Worm (Caenorhabditis elegans) whole organism, L2 larva: Measurements from ENCODE around the gene cav-2.

Experiments used
- C34F6.9 ChIP-seq: fragments of 150-350 bp; optimal IDR thresholded peaks from 2 replicates; lab custom pipeline; 2014; ENCODE audit warnings: missing biosample characterization, missing genetic modification characterization
- F13H6.1 ChIP-seq: sonication (generic microtip); optimal IDR thresholded peaks from 2 replicates; lab custom pipeline; 2016; ENCODE audit warnings: missing genetic modification characterization, missing compliant biosample characterization
- Y55F3AM.14 ChIP-seq: fragments of 200-800 bp; sonication (Bioruptor generic); optimal IDR thresholded peaks from 2 replicates; lab custom pipeline; 2018; ENCODE audit warnings: mild to moderate bottlenecking, missing genetic modification characterization, missing compliant biosample characterization
- ZK546.5 ChIP-seq: sonication (generic microtip); optimal IDR thresholded peaks from 2 replicates; lab custom pipeline; 2017; ENCODE audit warnings: missing biosample characterization, missing genetic modification characterization
- alr-1 ChIP-seq: fragments of 150-350 bp; optimal IDR thresholded peaks from 2 replicates; lab custom pipeline; 2014; ENCODE audit warnings: missing biosample characterization, missing genetic modification characterization
- ama-1 ChIP-seq: fragments of 150-350 bp; optimal IDR thresholded peaks from 2 replicates; lab custom pipeline; 2018; ENCODE audit warnings: inconsistent platforms
- blmp-1 ChIP-seq: sonication (generic microtip); optimal IDR thresholded peaks from 2 replicates; lab custom pipeline; 2017; ENCODE audit warnings: missing genetic modification characterization, mild to moderate bottlenecking, missing compliant biosample characterization, antibody characterized with exemption, moderate library complexity; ENCODE audit not compliant: insufficient read depth
- ceh-82 ChIP-seq: fragments of 150-350 bp; optimal IDR thresholded peaks from 2 replicates; lab custom pipeline; 2014; ENCODE audit warnings: missing biosample characterization, missing genetic modification characterization
- crh-2 ChIP-seq: sonication (generic microtip); optimal IDR thresholded peaks from 2 replicates; lab custom pipeline; 2017; ENCODE audit warnings: missing biosample characterization, missing genetic modification characterization
- dmd-4 ChIP-seq: sonication (generic microtip); optimal IDR thresholded peaks from 2 replicates; lab custom pipeline; 2017; ENCODE audit warnings: missing biosample characterization, missing genetic modification characterization
- elt-3 ChIP-seq: sonication (generic microtip); optimal IDR thresholded peaks from 2 replicates; lab custom pipeline; 2017; ENCODE audit warnings: missing biosample characterization, missing genetic modification characterization
- fos-1 ChIP-seq: fragments of 150-350 bp; optimal IDR thresholded peaks from 2 replicates; lab custom pipeline; 2014; ENCODE audit warnings: missing biosample characterization, missing genetic modification characterization
- lin-11 ChIP-seq: fragments of 150-350 bp; sonication (generic microtip); optimal IDR thresholded peaks from 2 replicates; lab custom pipeline; 2014; ENCODE audit warnings: missing biosample characterization, missing genetic modification characterization, inconsistent platforms, mixed read lengths
- lin-13 ChIP-seq: fragments of 150-350 bp; optimal IDR thresholded peaks from 2 replicates; lab custom pipeline; 2014; ENCODE audit warnings: missing biosample characterization, missing genetic modification reagents, missing genetic modification characterization
- lin-39 ChIP-seq: fragments of 150-350 bp; optimal IDR thresholded peaks from 2 replicates; lab custom pipeline; 2014; ENCODE audit warnings: missing biosample characterization, missing genetic modification reagents, missing genetic modification characterization
- lsy-2 ChIP-seq, 2 experiments: fragments of 150-350 bp in 1 of 2; sonication (generic microtip) in 1 of 2; optimal IDR thresholded peaks; 2 replicates each; lab custom pipeline; 2014 to 2017; ENCODE audit warnings: missing biosample characterization in 2 of 2, missing genetic modification characterization in 2 of 2
- mbf-1 ChIP-seq: sonication (generic microtip); optimal IDR thresholded peaks from 2 replicates; lab custom pipeline; 2017; ENCODE audit warnings: missing biosample characterization, missing genetic modification characterization
- mdl-1 ChIP-seq, 2 experiments: fragments of 150-350 bp in 1 of 2; sonication (generic microtip) in 1 of 2; optimal IDR thresholded peaks; 2 replicates each; lab custom pipeline; 2017; ENCODE audit warnings: missing biosample characterization in 2 of 2, missing genetic modification characterization in 2 of 2
- nhr-10 ChIP-seq: sonication (generic microtip); optimal IDR thresholded peaks from 2 replicates; lab custom pipeline; 2017; ENCODE audit warnings: missing biosample characterization, missing genetic modification characterization
- nhr-11 ChIP-seq: fragments of 150-350 bp; optimal IDR thresholded peaks from 2 replicates; lab custom pipeline; 2014; ENCODE audit warnings: missing biosample characterization, missing genetic modification characterization
- nhr-12 ChIP-seq: fragments of 150-350 bp; optimal IDR thresholded peaks from 2 replicates; lab custom pipeline; 2014; ENCODE audit warnings: missing biosample characterization, missing genetic modification characterization
- nhr-21 ChIP-seq: fragments of 150-350 bp; optimal IDR thresholded peaks from 2 replicates; lab custom pipeline; 2014; ENCODE audit warnings: missing biosample characterization, missing genetic modification characterization
- nhr-23 ChIP-seq: fragments of 150-350 bp; optimal IDR thresholded peaks from 2 replicates; lab custom pipeline; 2014; ENCODE audit warnings: missing biosample characterization, missing genetic modification reagents, missing genetic modification characterization
- nhr-237 ChIP-seq: fragments of 150-350 bp; optimal IDR thresholded peaks from 2 replicates; lab custom pipeline; 2014; ENCODE audit warnings: missing biosample characterization, missing genetic modification characterization
- nhr-25 ChIP-seq: fragments of 150-350 bp; sonication (generic microtip); optimal IDR thresholded peaks from 3 replicates; lab custom pipeline; 2014; ENCODE audit warnings: missing biosample characterization, missing genetic modification characterization
- nhr-6 ChIP-seq: fragments of 150-350 bp; optimal IDR thresholded peaks from 2 replicates; lab custom pipeline; 2014; ENCODE audit warnings: missing biosample characterization, missing genetic modification characterization
- nhr-77 ChIP-seq: fragments of 150-350 bp; optimal IDR thresholded peaks from 2 replicates; lab custom pipeline; 2014; ENCODE audit warnings: missing biosample characterization, missing genetic modification characterization
- peb-1 ChIP-seq: fragments of 150-350 bp; optimal IDR thresholded peaks from 2 replicates; lab custom pipeline; 2014; ENCODE audit warnings: missing biosample characterization, missing genetic modification characterization
- sem-4 ChIP-seq: fragments of 150-350 bp; optimal IDR thresholded peaks from 2 replicates; lab custom pipeline; 2014; ENCODE audit warnings: missing biosample characterization, missing genetic modification reagents, missing genetic modification characterization
- skn-1 ChIP-seq: sonication (generic microtip); optimal IDR thresholded peaks from 2 replicates; lab custom pipeline; 2017; ENCODE audit warnings: missing biosample characterization, missing genetic modification characterization
- sma-9 ChIP-seq, 2 experiments: fragments of 150-350 bp in 1 of 2; sonication (generic microtip) in 1 of 2; optimal IDR thresholded peaks; 2 replicates each; lab custom pipeline; 2014 to 2016; ENCODE audit warnings: missing genetic modification characterization in 2 of 2, mild to moderate bottlenecking in 1 of 2, missing biosample characterization in 1 of 2, missing compliant biosample characterization in 1 of 2, missing genetic modification reagents in 1 of 2, moderate library complexity in 1 of 2
- snpc-4 ChIP-seq: fragments of 150-350 bp; optimal IDR thresholded peaks from 2 replicates; lab custom pipeline; 2014; ENCODE audit warnings: missing biosample characterization, missing genetic modification characterization
- unc-55 ChIP-seq: fragments of 150-350 bp; sonication (generic microtip); optimal IDR thresholded peaks from 3 replicates; lab custom pipeline; 2014; ENCODE audit warnings: missing biosample characterization, missing genetic modification reagents, missing genetic modification characterization
- unc-62 ChIP-seq: fragments of 150-350 bp; optimal IDR thresholded peaks from 2 replicates; lab custom pipeline; 2014; ENCODE audit warnings: missing biosample characterization, missing genetic modification reagents, missing genetic modification characterization
- zag-1 ChIP-seq: fragments of 150-350 bp; optimal IDR thresholded peaks from 2 replicates; lab custom pipeline; 2014; ENCODE audit warnings: missing biosample characterization, missing genetic modification characterization
- ztf-1 ChIP-seq: fragments of 200-800 bp; sonication (Bioruptor generic); conservative IDR thresholded peaks from 2 replicates; pipeline ENCODE4 v1.3.6; 2022; ENCODE audit warnings: missing genetic modification characterization, missing compliant biosample characterization
- ztf-11 ChIP-seq: sonication (generic microtip); optimal IDR thresholded peaks from 2 replicates; lab custom pipeline; 2017; ENCODE audit warnings: missing biosample characterization, missing genetic modification characterization
- ztf-4 ChIP-seq: fragments of 150-350 bp; optimal IDR thresholded peaks from 2 replicates; lab custom pipeline; 2014; ENCODE audit warnings: missing biosample characterization, missing genetic modification characterization

cav-2 gene

ce11 chrV:13580696-13581095 is 23.8 kb downstream of the cav-2 start, which contains the start of gene C50B8.5:
C50B8.5 (plus strand) TSS chrV:13580968.
- TF ChIP-seq fos-1 (tag; lab: Kevin White, UChicago) = peak; percentile 74
- TF ChIP-seq skn-1 (tag; lab: Kevin White, UChicago) = no peak
- peak; percentile 15 for TF ChIP-seq F13H6.1 (tag; lab: Kevin White, UChicago)

DNA sequence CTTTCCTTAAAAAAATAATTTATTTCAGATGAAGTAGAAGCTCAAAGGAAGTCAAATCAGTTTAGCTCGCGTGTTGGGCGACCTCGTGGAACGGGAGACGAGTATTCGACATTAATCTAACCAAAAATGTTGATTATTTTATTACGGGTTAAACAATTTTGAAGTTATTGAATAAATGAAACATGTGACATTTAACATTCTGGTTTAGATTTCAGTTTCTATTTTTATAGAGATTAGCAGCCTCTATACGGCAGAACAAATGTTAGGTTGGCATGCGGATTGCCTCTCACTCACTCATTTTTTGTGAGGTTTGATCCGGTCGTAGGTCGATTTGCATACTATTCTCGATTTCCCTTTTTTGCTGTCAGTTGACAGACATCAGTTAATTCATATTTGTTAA is 27.6 kb downstream of the cav-2 start, which contains the start of gene F53F4.1:
TSS of gene F53F4.1 (plus strand) at position 301 of the 400 bp plus-strand sequence.
- TF ChIP-seq lsy-2 (tag; optimal IDR thresholded peaks at IDR 0.05; lab: Kevin White, UChicago) (no peak), Y55F3AM.14 (no peak), nhr-23 (tag; lab: Kevin White, UChicago) (no peak), lin-11 (tag; lab: Kevin White, UChicago) (no peak), snpc-4 (tag; lab: Kevin White, UChicago) (no peak), nhr-25 (tag; lab: Kevin White, UChicago) (no peak), peb-1 (tag; lab: Kevin White, UChicago) (no peak), unc-55 (GFP tag; lab: Kevin White, UChicago) (no peak), fos-1 (tag; lab: Kevin White, UChicago) (no peak), nhr-10 (tag; lab: Kevin White, UChicago) (no peak), lin-39 (no peak), nhr-12 (tag; lab: Kevin White, UChicago) (no peak), skn-1 (tag; lab: Kevin White, UChicago) (no peak), ZK546.5 (tag; lab: Kevin White, UChicago) (no peak), nhr-237 (tag; lab: Kevin White, UChicago) (no peak), ztf-1 (GFP tag; lab: Robert Waterston, UW) (no peak)
- TF ChIP-seq, all 48 proteins: peak for 0

- TF ChIP-seq F13H6.1 (tag; lab: Kevin White, UChicago) = no peak
- TF ChIP-seq alr-1 (tag; lab: Kevin White, UChicago) = no peak
- no peak for TF ChIP-seq Y55F3AM.14
Measured at ce11 chrV:13587902-13588301, 31.0 kb downstream of the cav-2 start, which contains the start of gene F53F4.17. F53F4.17 (plus strand) TSS chrV:13588202.

- TF ChIP-seq skn-1 (tag; lab: Kevin White, UChicago) = no peak
- TF ChIP-seq lsy-2 (tag; optimal IDR thresholded peaks at IDR 0.05; lab: Kevin White, UChicago) = no peak
- TF ChIP-seq blmp-1 (tag; lab: Kevin White, UChicago) = no peak
- TF ChIP-seq ama-1 (lab: Kevin White, UChicago) = no peak
- TF ChIP-seq lin-11 (tag; lab: Kevin White, UChicago) = no peak
- TF ChIP-seq unc-55 (GFP tag; lab: Kevin White, UChicago) = no peak
- TF ChIP-seq, all 48 proteins: peak for 0
Measured at ce11 chrV:13589494-13590176, 32.7 kb downstream of the cav-2 start, which contains the start of the genes F53F4.2 and F53F4.18. F53F4.2 (minus strand) TSS chrV:13589594. F53F4.18 (plus strand) TSS chrV:13590126.

ce11 chrV:13591504-13592174 is 34.7 kb downstream of the cav-2 start, which contains the start of gene tbcb-1:
tbcb-1 (plus strand) TSS chrV:13592124.
- TF ChIP-seq unc-62 (GFP tag; lab: Kevin White, UChicago) (no peak), lin-11 (tag; lab: Kevin White, UChicago) (no peak), nhr-6 (tag; lab: Kevin White, UChicago) (no peak), elt-3 (tag; lab: Kevin White, UChicago) (no peak), mdl-1 (tag; optimal IDR thresholded peaks at IDR 0.05; lab: Kevin White, UChicago) (no peak), crh-2 (tag; lab: Kevin White, UChicago) (no peak), nhr-10 (tag; lab: Kevin White, UChicago) (no peak), ztf-4 (tag; lab: Kevin White, UChicago) (no peak), nhr-12 (tag; lab: Kevin White, UChicago) (no peak), nhr-77 (tag; lab: Kevin White, UChicago) (no peak), sem-4 (tag; lab: Kevin White, UChicago) (no peak), nhr-11 (no peak), nhr-21 (tag; lab: Kevin White, UChicago) (no peak), C34F6.9 (peak; percentile 49), fos-1 (tag; lab: Kevin White, UChicago) (no peak), sma-9 (GFP tag; optimal IDR thresholded peaks at IDR 0.05; lab: Kevin White, UChicago) (peak; percentile 31), sma-9 (tag; optimal IDR thresholded peaks at IDR 0.05; lab: Kevin White, UChicago) (no peak), zag-1 (tag; lab: Kevin White, UChicago) (no peak), blmp-1 (tag; lab: Kevin White, UChicago) (no peak), mbf-1 (tag; lab: Kevin White, UChicago) (no peak), nhr-25 (tag; lab: Kevin White, UChicago) (peak; percentile 35), ztf-11 (tag; lab: Kevin White, UChicago) (no peak), ztf-1 (GFP tag; lab: Robert Waterston, UW) (no peak), ama-1 (lab: Kevin White, UChicago) (no peak), nhr-237 (tag; lab: Kevin White, UChicago) (no peak), dmd-4 (tag; lab: Kevin White, UChicago) (no peak), lin-39 (no peak), peb-1 (tag; lab: Kevin White, UChicago) (no peak), ZK546.5 (tag; lab: Kevin White, UChicago) (no peak), lsy-2 (tag; optimal IDR thresholded peaks at IDR 0.05; lab: Kevin White, UChicago) (peak in 1 of 2 experiments; percentile 55), lin-13 (no peak), ceh-82 (tag; lab: Kevin White, UChicago) (no peak), Y55F3AM.14 (no peak), F13H6.1 (tag; lab: Kevin White, UChicago) (no peak)
